Worm (Caenorhabditis elegans) whole organism, L3 larva: ENCODE measurements around the gene srv-8.

ENCODE experiments used
- ama-1 ChIP-seq: fragments of 150-350 bp; optimal IDR thresholded peaks from 2 replicates; lab custom pipeline; 2018
- ceh-82 ChIP-seq: fragments of 150-350 bp; optimal IDR thresholded peaks from 2 replicates; lab custom pipeline; 2014; ENCODE audit warnings: missing biosample characterization, missing genetic modification characterization
- daf-12 ChIP-seq: fragments of 150-350 bp; optimal IDR thresholded peaks from 2 replicates; lab custom pipeline; 2014; ENCODE audit warnings: missing biosample characterization, missing genetic modification reagents, missing genetic modification characterization
- egl-27 ChIP-seq: sonication (generic microtip); optimal IDR thresholded peaks from 4 replicates; lab custom pipeline; 2017; ENCODE audit warnings: missing biosample characterization, missing genetic modification reagents, missing genetic modification characterization
- elt-3 ChIP-seq, 3 experiments: fragments of 150-350 bp in 1 of 3; sonication (generic microtip) in 2 of 3; optimal IDR thresholded peaks; 2 replicates in 2 of 3; 4 replicates in 1 of 3; lab custom pipeline; 2014 to 2017; ENCODE audit warnings: missing biosample characterization in 3 of 3, missing genetic modification characterization in 3 of 3
- nhr-28 ChIP-seq: fragments of 150-350 bp; optimal IDR thresholded peaks from 2 replicates; lab custom pipeline; 2014; ENCODE audit warnings: missing biosample characterization, missing genetic modification characterization
- nhr-76 ChIP-seq: fragments of 150-350 bp; sonication (generic microtip); optimal IDR thresholded peaks from 5 replicates; lab custom pipeline; 2014; ENCODE audit warnings: missing biosample characterization, missing genetic modification characterization
- pha-4 ChIP-seq: fragments of 150-350 bp; optimal IDR thresholded peaks from 2 replicates; lab custom pipeline; 2014; ENCODE audit warnings: missing biosample characterization, missing genetic modification reagents, missing genetic modification characterization
- snpc-4 ChIP-seq: fragments of 150-350 bp; optimal IDR thresholded peaks from 2 replicates; lab custom pipeline; 2014; ENCODE audit warnings: missing biosample characterization, missing genetic modification characterization
- unc-62 ChIP-seq: fragments of 150-350 bp; sonication (generic microtip); optimal IDR thresholded peaks from 4 replicates; lab custom pipeline; 2014; ENCODE audit warnings: missing biosample characterization, missing genetic modification reagents, missing genetic modification characterization
- zag-1 ChIP-seq: fragments of 150-350 bp; optimal IDR thresholded peaks from 2 replicates; lab custom pipeline; 2014; ENCODE audit warnings: missing biosample characterization, missing genetic modification characterization
- ztf-11 ChIP-seq: fragments of 150-350 bp; optimal IDR thresholded peaks from 2 replicates; lab custom pipeline; 2014; ENCODE audit warnings: missing biosample characterization, missing genetic modification characterization

ce11 chrV:13416076-13416475 lies 4.5 kb downstream of the srv-8 start:
- TF ChIP-seq ceh-82 (tag; lab: Kevin White, UChicago) = peak; percentile 39
- no peak for TF ChIP-seq snpc-4 (tag; lab: Kevin White, UChicago)
- no peak for TF ChIP-seq ztf-11 (tag; lab: Kevin White, UChicago)
- no peak for TF ChIP-seq nhr-76 (tag; lab: Kevin White, UChicago)
- no peak for TF ChIP-seq elt-3 (tag; optimal IDR thresholded peaks at IDR 0.05; lab: Kevin White, UChicago)
- no peak for TF ChIP-seq ama-1 (lab: Kevin White, UChicago)
- TF ChIP-seq zag-1 (tag; lab: Kevin White, UChicago) = no peak
- no peak for TF ChIP-seq egl-27
- TF ChIP-seq pha-4 (tag; lab: Kevin White, UChicago) = no peak
- TF ChIP-seq nhr-28 (tag; lab: Kevin White, UChicago) = no peak
- TF ChIP-seq unc-62 = no peak
- TF ChIP-seq daf-12 (tag; lab: Kevin White, UChicago) = no peak
